Fruit fly (Drosophila melanogaster) whole organism, prepupa: ENCODE results near the gene Hydr2.

Source experiments
- CG10631 ChIP-seq: fragments of 200-800 bp; sonication (Bioruptor generic); optimal IDR thresholded peaks from 2 replicates; lab custom pipeline; 2016; ENCODE audit warnings: missing biosample characterization, missing genetic modification characterization
- CG10669 ChIP-seq: fragments of 200-800 bp; sonication (Bioruptor generic); optimal IDR thresholded peaks from 3 replicates; lab custom pipeline; 2018; ENCODE audit warnings: missing biosample characterization, mild to moderate bottlenecking, missing genetic modification characterization, moderate library complexity
- CG15336 ChIP-seq: fragments of 200-800 bp; sonication (Bioruptor generic); IDR thresholded peaks from 2 replicates; pipeline ENCODE4 v1.3.6; 2022; ENCODE audit warnings: missing biosample characterization, missing genetic modification characterization
- CG16779 ChIP-seq: fragments of 200-800 bp; sonication (Bioruptor generic); optimal IDR thresholded peaks from 3 replicates; lab custom pipeline; 2017; ENCODE audit warnings: missing biosample characterization, mild to moderate bottlenecking, missing genetic modification characterization
- CG3032 ChIP-seq: fragments of 200-800 bp; optimal IDR thresholded peaks from 2 replicates; lab custom pipeline; 2019; ENCODE audit warnings: missing biosample characterization, mild to moderate bottlenecking, missing genetic modification characterization, moderate library complexity
- CG31627 ChIP-seq: fragments of 200-800 bp; sonication (Bioruptor generic); optimal IDR thresholded peaks from 3 replicates; lab custom pipeline; 2016; ENCODE audit warnings: missing biosample characterization, missing genetic modification characterization
- CG32006 ChIP-seq: fragments of 200-800 bp; sonication (Bioruptor generic); optimal IDR thresholded peaks from 3 replicates; lab custom pipeline; 2017; ENCODE audit warnings: missing biosample characterization, mild to moderate bottlenecking, missing genetic modification characterization
- CG3919 ChIP-seq: fragments of 200-800 bp; sonication (Bioruptor generic); optimal IDR thresholded peaks from 3 replicates; lab custom pipeline; 2016; ENCODE audit warnings: missing biosample characterization, missing genetic modification characterization
- CG6276 ChIP-seq: fragments of 200-800 bp; sonication (Bioruptor generic); optimal IDR thresholded peaks from 2 replicates; lab custom pipeline; 2017; ENCODE audit warnings: missing biosample characterization, mild to moderate bottlenecking, missing genetic modification characterization
- CG6792 ChIP-seq: fragments of 200-800 bp; sonication (Bioruptor generic); optimal IDR thresholded peaks from 3 replicates; lab custom pipeline; 2016; ENCODE audit warnings: missing biosample characterization, missing genetic modification characterization
- CG6808 ChIP-seq: fragments of 200-800 bp; sonication (Bioruptor generic); optimal IDR thresholded peaks from 3 replicates; lab custom pipeline; 2017; ENCODE audit warnings: missing biosample characterization, missing genetic modification characterization, mild to moderate bottlenecking, moderate library complexity, missing genetic modification reagents
- CG8119 ChIP-seq: fragments of 200-800 bp; sonication (Bioruptor generic); IDR thresholded peaks from 3 replicates; pipeline ENCODE4 v1.3.6; 2022; ENCODE audit warnings: missing biosample characterization, missing genetic modification characterization
- CG8319 ChIP-seq: fragments of 200-800 bp; sonication (Bioruptor generic); optimal IDR thresholded peaks from 3 replicates; lab custom pipeline; 2016; ENCODE audit warnings: missing biosample characterization, missing genetic modification characterization
- CG8632 ChIP-seq: fragments of 200-800 bp; sonication (Bioruptor generic); optimal IDR thresholded peaks from 3 replicates; lab custom pipeline; 2016; ENCODE audit warnings: missing biosample characterization, missing genetic modification characterization
- CG9139 ChIP-seq: fragments of 200-800 bp; sonication (Bioruptor generic); optimal IDR thresholded peaks from 3 replicates; lab custom pipeline; 2017; ENCODE audit warnings: missing biosample characterization, mild to moderate bottlenecking, missing genetic modification characterization
- Eip78C ChIP-seq: fragments of 200-800 bp; sonication (Bioruptor generic); peaks from one replicate; lab custom pipeline; 2016; ENCODE audit warnings: missing biosample characterization, missing genetic modification characterization
- Ets21C ChIP-seq: fragments of 200-800 bp; sonication (Bioruptor generic); optimal IDR thresholded peaks from 3 replicates; lab custom pipeline; 2016; ENCODE audit warnings: missing biosample characterization, missing genetic modification characterization
- Ets96B ChIP-seq: fragments of 200-800 bp; optimal IDR thresholded peaks from 2 replicates; lab custom pipeline; 2019; ENCODE audit warnings: missing biosample characterization, mild to moderate bottlenecking, missing genetic modification characterization, moderate library complexity
- Gug ChIP-seq: fragments of 200-800 bp; sonication (Bioruptor generic); IDR thresholded peaks from 2 replicates; pipeline ENCODE4 v1.3.6; 2022; ENCODE audit warnings: missing biosample characterization, missing genetic modification characterization
- Hr38 ChIP-seq: sonication (Bioruptor generic); optimal IDR thresholded peaks from 2 replicates; lab custom pipeline; 2016; ENCODE audit warnings: missing biosample characterization, missing genetic modification characterization
- OdsH ChIP-seq: fragments of 200-800 bp; sonication (Bioruptor generic); optimal IDR thresholded peaks from 3 replicates; lab custom pipeline; 2016; ENCODE audit warnings: missing biosample characterization, missing genetic modification characterization
- Smox ChIP-seq: fragments of 200-800 bp; sonication (Bioruptor generic); optimal IDR thresholded peaks from 3 replicates; lab custom pipeline; 2016; ENCODE audit warnings: missing biosample characterization, missing genetic modification characterization
- Sox102F ChIP-seq: fragments of 200-800 bp; sonication (Bioruptor generic); optimal IDR thresholded peaks from 2 replicates; lab custom pipeline; 2016; ENCODE audit warnings: missing biosample characterization, mild to moderate bottlenecking, missing genetic modification characterization
- Sox14 ChIP-seq: fragments of 200-800 bp; sonication (Bioruptor generic); optimal IDR thresholded peaks from 3 replicates; lab custom pipeline; 2016; ENCODE audit warnings: missing biosample characterization, missing genetic modification characterization
- Sox15 ChIP-seq: fragments of 200-800 bp; sonication (Bioruptor generic); optimal IDR thresholded peaks from 3 replicates; lab custom pipeline; 2016; ENCODE audit warnings: missing biosample characterization, missing genetic modification characterization
- achi ChIP-seq: fragments of 200-800 bp; sonication (Bioruptor generic); optimal IDR thresholded peaks from 3 replicates; lab custom pipeline; 2016; ENCODE audit warnings: missing biosample characterization, missing genetic modification characterization
- acj6 ChIP-seq: fragments of 200-800 bp; sonication (Bioruptor generic); optimal IDR thresholded peaks from 3 replicates; lab custom pipeline; 2016; ENCODE audit warnings: missing biosample characterization, missing genetic modification characterization
- cyc ChIP-seq: fragments of 200-800 bp; sonication (Bioruptor generic); optimal IDR thresholded peaks from 3 replicates; lab custom pipeline; 2016; ENCODE audit warnings: missing biosample characterization, missing genetic modification characterization
- dsx ChIP-seq: fragments of 200-800 bp; optimal IDR thresholded peaks from 3 replicates; lab custom pipeline; 2019; ENCODE audit warnings: missing biosample characterization, mild to moderate bottlenecking, missing genetic modification characterization, moderate library complexity; ENCODE audit not compliant: poor library complexity, severe bottlenecking
- eg ChIP-seq: fragments of 200-800 bp; sonication (Bioruptor generic); IDR thresholded peaks from 3 replicates; pipeline ENCODE4 v1.3.6; 2022; ENCODE audit warnings: missing biosample characterization, missing genetic modification characterization
- fd59A ChIP-seq: fragments of 200-800 bp; sonication (Bioruptor generic); optimal IDR thresholded peaks from 2 replicates; lab custom pipeline; 2017; ENCODE audit warnings: missing biosample characterization, mild to moderate bottlenecking, missing genetic modification characterization, missing genetic modification reagents
- fkh ChIP-seq: fragments of 200-800 bp; sonication (Bioruptor generic); optimal IDR thresholded peaks from 3 replicates; lab custom pipeline; 2017; ENCODE audit warnings: missing biosample characterization, mild to moderate bottlenecking, missing genetic modification characterization, moderate library complexity
- pdm3 ChIP-seq: fragments of 200-800 bp; sonication (Bioruptor generic); optimal IDR thresholded peaks from 3 replicates; lab custom pipeline; 2016; ENCODE audit warnings: missing biosample characterization, missing genetic modification characterization
- salr ChIP-seq, 2 experiments: fragments of 200-800 bp; sonication (Bioruptor generic); optimal IDR thresholded peaks; 3 replicates each; lab custom pipeline; 2016 to 2018; ENCODE audit warnings: missing biosample characterization in 2 of 2, missing genetic modification characterization in 2 of 2, mild to moderate bottlenecking in 1 of 2
- ss ChIP-seq, 2 experiments: fragments of 200-800 bp; sonication (Bioruptor generic); optimal IDR thresholded peaks; 2 replicates in 1 of 2; 3 replicates in 1 of 2; lab custom pipeline; 2017 to 2018; ENCODE audit warnings: mild to moderate bottlenecking in 2 of 2, missing biosample characterization in 2 of 2, missing genetic modification characterization in 2 of 2, moderate library complexity in 1 of 2
- svp ChIP-seq: fragments of 200-800 bp; sonication (Bioruptor generic); peaks from one replicate; lab custom pipeline; 2016; ENCODE audit warnings: missing biosample characterization, missing genetic modification characterization

Hydr2 gene

dm6 chr2L:3158260-3159072, 5.0 kb upstream of the Hydr2 start (continued):
- TF ChIP-seq pdm3 (GFP tag; lab: Kevin White, UChicago) (peak; percentile 20), CG8119 (no peak), Smox (GFP tag; lab: Kevin White, UChicago) (peak; percentile 57), Eip78C (GFP tag; lab: Kevin White, UChicago) (peak; percentile 79), dsx (no peak), CG3919 (GFP tag; lab: Kevin White, UChicago) (peak; percentile 9), salr (GFP tag; optimal IDR thresholded peaks at IDR 0.05; lab: Kevin White, UChicago) (peak in 1 of 2 experiments; percentile 29), fkh (peak; percentile 79), CG3032 (tag; lab: Kevin White, UChicago) (peak; percentile 1), OdsH (peak; percentile 34), CG15336 (GFP tag; lab: Robert Waterston, UW) (peak; percentile 31; the same call in 1 of the 2 replicates), Gug (peak; percentile 8; the same call in 1 of the 2 replicates), CG6792 (peak; percentile 19), Ets96B (tag; lab: Kevin White, UChicago) (peak; percentile 39), CG8632 (no peak), CG10631 (GFP tag; lab: Kevin White, UChicago) (peak; percentile 31), Ets21C (GFP tag; lab: Kevin White, UChicago) (peak; percentile 6), Sox102F (GFP tag; lab: Kevin White, UChicago) (no peak), ss (GFP tag; optimal IDR thresholded peaks at IDR 0.05; lab: Kevin White, UChicago) (no peak), CG10669 (GFP tag; lab: Kevin White, UChicago) (no peak)

dm6 chr2L:3159144-3160000, 4.1 kb upstream of the Hydr2 start, which contains the start of the genes Mad and gkt:
Mad (minus strand) TSS chr2L:3159643.
gkt (plus strand) TSS chr2L:3159950.
- peak; percentile 32 to 40 for TF ChIP-seq ss (GFP tag; optimal IDR thresholded peaks at IDR 0.05; lab: Kevin White, UChicago)
- peak; percentile 61 for TF ChIP-seq acj6 (GFP tag; lab: Kevin White, UChicago)
- no peak for TF ChIP-seq Sox14
- TF ChIP-seq Gug = 0 out of 2 replicates have a peak, but pooled peaks have one; percentile 11
- no peak for TF ChIP-seq CG8319 (GFP tag; lab: Kevin White, UChicago)
- no peak for TF ChIP-seq cyc (GFP tag; lab: Kevin White, UChicago)
- TF ChIP-seq CG16779 = peak; percentile 49
- no peak for TF ChIP-seq CG31627
- TF ChIP-seq Eip78C (GFP tag; lab: Kevin White, UChicago) = peak; percentile 39
- TF ChIP-seq CG8119 = peak; percentile 49; the same call in 1 of the 3 replicates
- no peak for TF ChIP-seq fd59A (GFP tag; lab: Kevin White, UChicago)
- TF ChIP-seq CG9139 = peak; percentile 26
- TF ChIP-seq Sox15 (GFP tag; lab: Kevin White, UChicago) = no peak
- no peak for TF ChIP-seq Ets21C (GFP tag; lab: Kevin White, UChicago)
- no peak for TF ChIP-seq achi
- TF ChIP-seq CG15336 (GFP tag; lab: Robert Waterston, UW) = peak; percentile 6; the same call in 1 of the 2 replicates
- TF ChIP-seq CG3919 (GFP tag; lab: Kevin White, UChicago) = no peak
- TF ChIP-seq eg (GFP tag; lab: Robert Waterston, UW) = peak; percentile 50; the same call in 1 of the 3 replicates
- peak; percentile 12 for TF ChIP-seq CG6276 (GFP tag; lab: Kevin White, UChicago)
- no peak for TF ChIP-seq svp (GFP tag; lab: Kevin White, UChicago)
- peak; percentile 0 for TF ChIP-seq CG32006 (GFP tag; lab: Kevin White, UChicago)
- peak; percentile 14 for TF ChIP-seq CG10631 (GFP tag; lab: Kevin White, UChicago)
- no peak for TF ChIP-seq Hr38 (GFP tag; lab: Kevin White, UChicago)
- no peak for TF ChIP-seq dsx
- TF ChIP-seq CG6808 (GFP tag; lab: Kevin White, UChicago) = no peak
